Worm (Caenorhabditis elegans) whole organism, L4 larva: Measurements from ENCODE around the gene flp-9.

Experiments used
- R02D3.7 ChIP-seq: fragments of 150-350 bp; sonication (generic microtip); optimal IDR thresholded peaks from 3 replicates; lab custom pipeline; 2014; ENCODE audit warnings: missing biosample characterization, missing genetic modification characterization
- aly-2 ChIP-seq: sonication (generic microtip); optimal IDR thresholded peaks from 2 replicates; lab custom pipeline; 2018; ENCODE audit warnings: missing biosample characterization, missing genetic modification characterization
- ceh-32 ChIP-seq: sonication (generic microtip); optimal IDR thresholded peaks from 2 replicates; lab custom pipeline; 2016; ENCODE audit warnings: mild to moderate bottlenecking, missing genetic modification characterization, missing compliant biosample characterization; ENCODE audit not compliant: poor library complexity
- ceh-82 ChIP-seq: sonication (generic microtip); optimal IDR thresholded peaks from 2 replicates; lab custom pipeline; 2017; ENCODE audit warnings: missing biosample characterization, missing genetic modification characterization
- daf-12 ChIP-seq: fragments of 150-350 bp; optimal IDR thresholded peaks from 2 replicates; lab custom pipeline; 2014; ENCODE audit warnings: missing biosample characterization, missing genetic modification reagents, missing genetic modification characterization
- dmd-6 ChIP-seq: fragments of 200-800 bp; sonication (Bioruptor generic); IDR thresholded peaks from 2 replicates; pipeline ENCODE4 v1.3.6; 2022; ENCODE audit warnings: missing genetic modification reagents, missing genetic modification characterization, missing compliant biosample characterization
- hmg-1.1 ChIP-seq: fragments of 200-800 bp; sonication (Bioruptor generic); IDR thresholded peaks from 2 replicates; pipeline ENCODE4 v1.3.6; 2022; ENCODE audit warnings: missing genetic modification reagents, missing genetic modification characterization, missing compliant biosample characterization
- lsy-2 ChIP-seq, 2 experiments: fragments of 150-350 bp in 1 of 2; sonication (generic microtip) in 1 of 2; optimal IDR thresholded peaks; 2 replicates each; lab custom pipeline; 2014 to 2017; ENCODE audit warnings: missing biosample characterization in 2 of 2, missing genetic modification characterization in 2 of 2
- mdl-1 ChIP-seq, 2 experiments: fragments of 150-350 bp in 1 of 2; sonication (generic microtip) in 1 of 2; optimal IDR thresholded peaks; 2 replicates each; lab custom pipeline; 2014 to 2017; ENCODE audit warnings: missing biosample characterization in 2 of 2, missing genetic modification characterization in 2 of 2
- nhr-25 ChIP-seq: sonication (generic microtip); optimal IDR thresholded peaks from 2 replicates; lab custom pipeline; 2017; ENCODE audit warnings: missing genetic modification characterization, mild to moderate bottlenecking, missing compliant biosample characterization, antibody characterized with exemption, moderate library complexity, borderline replicate concordance; ENCODE audit not compliant: insufficient read depth
- sdz-12 ChIP-seq: fragments of 200-800 bp; sonication (Bioruptor generic); optimal IDR thresholded peaks from 2 replicates; lab custom pipeline; 2018; ENCODE audit warnings: mild to moderate bottlenecking, missing genetic modification characterization, missing compliant biosample characterization
- skn-1 ChIP-seq: fragments of 150-350 bp; optimal IDR thresholded peaks from 2 replicates; lab custom pipeline; 2014; ENCODE audit warnings: missing biosample characterization, missing genetic modification characterization
- tra-1 ChIP-seq: fragments of 200-800 bp; sonication (Bioruptor generic); IDR thresholded peaks from 2 replicates; pipeline ENCODE4 v1.3.6; 2022; ENCODE audit warnings: missing genetic modification reagents, missing genetic modification characterization, missing compliant biosample characterization
- zip-2 ChIP-seq: fragments of 150-350 bp; optimal IDR thresholded peaks from 2 replicates; lab custom pipeline; 2014; ENCODE audit warnings: missing biosample characterization, missing genetic modification characterization

DNA sequence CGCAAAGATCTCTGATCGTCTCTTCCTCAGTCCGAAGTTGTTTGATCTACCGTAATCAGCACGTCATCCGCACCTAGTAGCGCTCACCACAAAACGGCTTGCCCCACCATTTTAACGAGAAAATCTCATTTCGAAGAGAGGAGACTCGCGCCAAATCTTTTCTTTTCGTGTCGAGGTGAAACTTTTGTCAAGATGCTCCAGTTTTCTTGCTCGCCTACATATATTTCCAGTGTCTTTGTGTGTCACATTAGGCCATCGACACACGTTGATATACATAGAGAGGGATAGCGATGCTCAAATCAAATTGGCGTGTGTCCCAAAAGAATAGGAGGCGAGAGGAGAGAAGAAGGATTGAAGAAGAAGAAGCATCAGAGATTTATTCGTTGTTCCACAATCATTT, 5.4 kb upstream of the flp-9 start:
- peak in 1 of 2 experiments; percentile 17 for TF ChIP-seq lsy-2 (tag; optimal IDR thresholded peaks at IDR 0.05; lab: Kevin White, UChicago)
- TF ChIP-seq hmg-1.1 (GFP tag; lab: Robert Waterston, UW): no peak
- TF ChIP-seq dmd-6 (GFP tag; lab: Robert Waterston, UW): no peak
- no peak for TF ChIP-seq nhr-25 (tag; lab: Kevin White, UChicago)
- TF ChIP-seq R02D3.7: no peak
- no peak for TF ChIP-seq sdz-12 (GFP tag; lab: Kevin White, UChicago)
- no peak for TF ChIP-seq skn-1 (tag; lab: Kevin White, UChicago)
- no peak for TF ChIP-seq zip-2 (tag; lab: Kevin White, UChicago)
- TF ChIP-seq ceh-32 (tag; lab: Kevin White, UChicago): no peak
- no peak for TF ChIP-seq ceh-82
- TF ChIP-seq tra-1 (GFP tag; lab: Robert Waterston, UW): no peak
- TF ChIP-seq mdl-1 (tag; optimal IDR thresholded peaks at IDR 0.05; lab: Kevin White, UChicago): no peak
- TF ChIP-seq aly-2: no peak
- no peak for TF ChIP-seq daf-12 (tag; lab: Kevin White, UChicago)
